1 fruit fly cellular context compared by ENCODE assay signal in the genomic region with DNA sequence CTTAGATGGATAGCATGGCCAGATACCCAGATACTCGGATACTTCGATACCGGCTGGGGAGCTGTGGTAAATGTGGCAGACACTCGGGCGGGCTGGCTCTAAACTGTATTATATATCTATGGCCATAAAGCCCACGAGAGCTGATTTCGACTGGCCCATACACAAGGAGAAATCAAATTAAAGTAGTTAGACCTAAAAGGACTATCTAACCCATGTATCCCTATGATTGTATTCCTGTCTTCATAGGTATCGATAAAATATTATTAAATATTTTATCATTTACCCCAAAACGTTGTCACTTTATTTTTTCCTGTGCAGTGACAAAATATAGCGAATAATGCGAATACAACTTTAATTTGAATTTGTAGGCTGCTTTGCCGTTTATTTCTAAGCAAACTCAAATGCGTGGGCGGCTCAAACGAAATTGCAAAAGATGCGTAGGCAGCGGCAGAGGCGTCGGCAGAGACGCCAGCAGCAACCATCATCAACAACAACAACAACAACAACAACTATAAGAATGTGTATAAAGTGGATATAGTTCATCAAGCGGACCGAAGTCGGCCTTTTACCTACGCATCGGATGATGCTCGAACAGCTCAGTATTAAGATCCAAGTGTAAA.
TF ChIP-seq lines count a peak whose summit lies in the region.

No protein-coding gene starts in this region.

TF ChIP-seq in whole organism, embryonic, 481 proteins besides CTCF, POLR2A, EP300 and RAD21 (continued from another document):
- TF ChIP-seq MBD-R2 (GFP tag; IDR thresholded peaks at IDR 0.05; lab: Robert Waterston, UW) = no peak
- peak; percentile 4 for TF ChIP-seq Hsf (GFP tag; optimal IDR thresholded peaks at IDR 0.05; lab: Kevin White, UChicago)
- TF ChIP-seq ind (GFP tag; optimal IDR thresholded peaks at IDR 0.05; lab: Kevin White, UChicago) = peak; percentile 51
- peak; percentile 74 for TF ChIP-seq NFAT (GFP tag; IDR thresholded peaks at IDR 0.05; lab: Robert Waterston, UW)
- no peak for TF ChIP-seq CG7786 (GFP tag; optimal IDR thresholded peaks at IDR 0.05; lab: Kevin White, UChicago)
- TF ChIP-seq CkIIα-i1 (GFP tag; IDR thresholded peaks at IDR 0.05; lab: Robert Waterston, UW) = no peak
- TF ChIP-seq CG11093 (GFP tag; IDR thresholded peaks at IDR 0.05; lab: Robert Waterston, UW) = 0 out of 3 replicates have a peak, but pooled peaks have one; percentile 16
- no peak for TF ChIP-seq CG15073 (GFP tag; optimal IDR thresholded peaks at IDR 0.05; lab: Kevin White, UChicago)
- TF ChIP-seq dysf (GFP tag; IDR thresholded peaks at IDR 0.05; lab: Robert Waterston, UW) = peak; percentile 76
- no peak for TF ChIP-seq Sry-β (GFP tag; optimal IDR thresholded peaks at IDR 0.05; lab: Kevin White, UChicago)
- TF ChIP-seq CG7839 (tag; optimal IDR thresholded peaks at IDR 0.05; lab: Kevin White, UChicago) = peak; percentile 49
- no peak for TF ChIP-seq CG14965 (GFP tag; optimal IDR thresholded peaks at IDR 0.05; lab: Kevin White, UChicago; ENCODE audit: borderline replicate concordance)
- TF ChIP-seq repo (GFP tag; optimal IDR thresholded peaks at IDR 0.05; lab: Kevin White, UChicago) = no peak
- no peak for TF ChIP-seq usp (GFP tag; optimal IDR thresholded peaks at IDR 0.05; lab: Kevin White, UChicago)
- TF ChIP-seq CG1603 (tag; optimal IDR thresholded peaks at IDR 0.05; lab: Kevin White, UChicago) = peak; percentile 63
- TF ChIP-seq CG16815 (GFP tag; optimal IDR thresholded peaks at IDR 0.05; lab: Kevin White, UChicago) = no peak
- TF ChIP-seq CG31388 (GFP tag; optimal IDR thresholded peaks at IDR 0.05; lab: Kevin White, UChicago) = no peak
- peak; percentile 42; the same call in 1 of the 2 replicates for TF ChIP-seq CG14667 (GFP tag; IDR thresholded peaks at IDR 0.05; lab: Robert Waterston, UW)
- TF ChIP-seq fru (optimal IDR thresholded peaks at IDR 0.05; lab: Kevin White, UChicago) = no peak
- TF ChIP-seq CG12659 (GFP tag; optimal IDR thresholded peaks at IDR 0.05; lab: Kevin White, UChicago) = no peak
- TF ChIP-seq CG3726 (GFP tag; IDR thresholded peaks at IDR 0.05; lab: Robert Waterston, UW) = 0 out of 3 replicates have a peak, but pooled peaks have one; percentile 26
- no peak for TF ChIP-seq gcm2 (GFP tag; optimal IDR thresholded peaks at IDR 0.05; lab: Kevin White, UChicago)
- 0 out of 2 replicates have a peak, but pooled peaks have one; percentile 10 for TF ChIP-seq CG1024 (GFP tag; IDR thresholded peaks at IDR 0.05; lab: Robert Waterston, UW)
- no peak for TF ChIP-seq org-1 (GFP tag; optimal IDR thresholded peaks at IDR 0.05; lab: Kevin White, UChicago)
- no peak for TF ChIP-seq vnd (GFP tag; IDR thresholded peaks at IDR 0.05; lab: Robert Waterston, UW; ENCODE audit: partially characterized antibody)
- peak; percentile 51; the same call in 1 of the 3 replicates for TF ChIP-seq CG7357 (GFP tag; IDR thresholded peaks at IDR 0.05; lab: Robert Waterston, UW)
- TF ChIP-seq Atf6 (GFP tag; IDR thresholded peaks at IDR 0.05; lab: Robert Waterston, UW) = peak; percentile 62
- TF ChIP-seq CG12236 (GFP tag; optimal IDR thresholded peaks at IDR 0.05; lab: Kevin White, UChicago) = no peak
- TF ChIP-seq E2f1 (GFP tag; IDR thresholded peaks at IDR 0.05; lab: Robert Waterston, UW) = 0 out of 2 replicates have a peak, but pooled peaks have one; percentile 21
- TF ChIP-seq croc (GFP tag; conservative IDR thresholded peaks at IDR 0.05; lab: Robert Waterston, UW) = no peak
- no peak for TF ChIP-seq CG14860 (GFP tag; IDR thresholded peaks at IDR 0.05; lab: Robert Waterston, UW; ENCODE audit: partially characterized antibody)
- TF ChIP-seq yki (optimal IDR thresholded peaks at IDR 0.05; lab: Kevin White, UChicago) = no peak
- peak; percentile 75 for TF ChIP-seq Sox102F (GFP tag; optimal IDR thresholded peaks at IDR 0.05; lab: Kevin White, UChicago)
- TF ChIP-seq CG5245 (GFP tag; optimal IDR thresholded peaks at IDR 0.05; lab: Kevin White, UChicago) = no peak
- TF ChIP-seq Nf-YC (tag; optimal IDR thresholded peaks at IDR 0.05; lab: Kevin White, UChicago) = no peak
- no peak for TF ChIP-seq nerfin-2 (GFP tag; IDR thresholded peaks at IDR 0.05; lab: Robert Waterston, UW; ENCODE audit: partially characterized antibody)
- TF ChIP-seq slp2 (GFP tag; optimal IDR thresholded peaks at IDR 0.05; lab: Kevin White, UChicago) = no peak
- TF ChIP-seq NC2α (GFP tag; optimal IDR thresholded peaks at IDR 0.05; lab: Kevin White, UChicago) = no peak
- TF ChIP-seq CG9817 (tag; optimal IDR thresholded peaks at IDR 0.05; lab: Kevin White, UChicago) = peak; percentile 44
- no peak for TF ChIP-seq bigmax (GFP tag; optimal IDR thresholded peaks at IDR 0.05; lab: Kevin White, UChicago)
- TF ChIP-seq Opbp (GFP tag; IDR thresholded peaks at IDR 0.05; lab: Robert Waterston, UW; ENCODE audit: partially characterized antibody) = no peak
- no peak for TF ChIP-seq CG15696 (tag; optimal IDR thresholded peaks at IDR 0.05; lab: Kevin White, UChicago)
- peak; percentile 57 for TF ChIP-seq CG2678 (tag; optimal IDR thresholded peaks at IDR 0.05; lab: Kevin White, UChicago)
- TF ChIP-seq fd64A (GFP tag; optimal IDR thresholded peaks at IDR 0.05; lab: Kevin White, UChicago) = no peak
- TF ChIP-seq NfI (GFP tag; optimal IDR thresholded peaks at IDR 0.05; lab: Kevin White, UChicago) = peak; percentile 11
- TF ChIP-seq CoRest (tag; optimal IDR thresholded peaks at IDR 0.05; lab: Kevin White, UChicago) = peak; percentile 27
- TF ChIP-seq gro (GFP tag; optimal IDR thresholded peaks at IDR 0.05; lab: Kevin White, UChicago) = no peak
- 0 out of 2 replicates have a peak, but pooled peaks have one; percentile 23 for TF ChIP-seq peb (GFP tag; IDR thresholded peaks at IDR 0.05; lab: Robert Waterston, UW)
- TF ChIP-seq ro (GFP tag; IDR thresholded peaks at IDR 0.05; lab: Robert Waterston, UW) = no peak
- no peak for TF ChIP-seq btn (GFP tag; optimal IDR thresholded peaks at IDR 0.05; lab: Kevin White, UChicago)
- TF ChIP-seq run (tag; optimal IDR thresholded peaks at IDR 0.05; lab: Kevin White, UChicago) = no peak
- no peak for TF ChIP-seq CG13624 (GFP tag; optimal IDR thresholded peaks at IDR 0.05; lab: Kevin White, UChicago)
- TF ChIP-seq ci (GFP tag; IDR thresholded peaks at IDR 0.05; lab: Robert Waterston, UW) = peak; percentile 64
- no peak for TF ChIP-seq Sin3A (optimal IDR thresholded peaks at IDR 0.05; lab: Kevin White, UChicago)
- TF ChIP-seq scrt (GFP tag; optimal IDR thresholded peaks at IDR 0.05; lab: Kevin White, UChicago) = peak; percentile 19
- no peak for TF ChIP-seq CG1647 (GFP tag; optimal IDR thresholded peaks at IDR 0.05; lab: Kevin White, UChicago)
- no peak for TF ChIP-seq CG3407 (GFP tag; optimal IDR thresholded peaks at IDR 0.05; lab: Kevin White, UChicago)
- TF ChIP-seq onecut (GFP tag; IDR thresholded peaks at IDR 0.05; lab: Robert Waterston, UW) = peak; percentile 19
- no peak for TF ChIP-seq emc (GFP tag; optimal IDR thresholded peaks at IDR 0.05; lab: Kevin White, UChicago)
- TF ChIP-seq Abd-B (GFP tag; optimal IDR thresholded peaks at IDR 0.05; lab: Kevin White, UChicago) = peak; percentile 44
- peak; percentile 32 for TF ChIP-seq Oli (tag; optimal IDR thresholded peaks at IDR 0.05; lab: Kevin White, UChicago)
- no peak for TF ChIP-seq CG30403 (GFP tag; optimal IDR thresholded peaks at IDR 0.05; lab: Kevin White, UChicago)
- no peak for TF ChIP-seq br (optimal IDR thresholded peaks at IDR 0.05; lab: Kevin White, UChicago)
- no peak for TF ChIP-seq CG4404 (GFP tag; IDR thresholded peaks at IDR 0.05; lab: Robert Waterston, UW)
- TF ChIP-seq wek (GFP tag; optimal IDR thresholded peaks at IDR 0.05; lab: Kevin White, UChicago) = no peak
- peak; percentile 69 for TF ChIP-seq unpg (GFP tag; optimal IDR thresholded peaks at IDR 0.05; lab: Kevin White, UChicago)
- peak; percentile 80 for TF ChIP-seq Rfx (GFP tag; IDR thresholded peaks at IDR 0.05; lab: Robert Waterston, UW)
- no peak for TF ChIP-seq Hey (tag; optimal IDR thresholded peaks at IDR 0.05; lab: Kevin White, UChicago)
- no peak for TF ChIP-seq CG7928 (GFP tag; optimal IDR thresholded peaks at IDR 0.05; lab: Kevin White, UChicago)
- no peak for TF ChIP-seq ac (GFP tag; optimal IDR thresholded peaks at IDR 0.05; lab: Kevin White, UChicago)
- TF ChIP-seq CG2129 (GFP tag; IDR thresholded peaks at IDR 0.05; lab: Robert Waterston, UW; ENCODE audit: partially characterized antibody) = no peak
- TF ChIP-seq zf30C (GFP tag; optimal IDR thresholded peaks at IDR 0.05; lab: Kevin White, UChicago) = no peak
- no peak for TF ChIP-seq CG8281 (tag; optimal IDR thresholded peaks at IDR 0.05; lab: Kevin White, UChicago)
- no peak for TF ChIP-seq bab2 (GFP tag; optimal IDR thresholded peaks at IDR 0.05; lab: Kevin White, UChicago)
- TF ChIP-seq Xrp1 (GFP tag; IDR thresholded peaks at IDR 0.05; lab: Robert Waterston, UW) = peak; percentile 50
- 0 out of 2 replicates have a peak, but pooled peaks have one; percentile 43 for TF ChIP-seq Taf1 (GFP tag; IDR thresholded peaks at IDR 0.05; lab: Robert Waterston, UW)
- TF ChIP-seq cg (GFP tag; optimal IDR thresholded peaks at IDR 0.05; lab: Kevin White, UChicago) = no peak
- TF ChIP-seq CG18476 (GFP tag; optimal IDR thresholded peaks at IDR 0.05; lab: Kevin White, UChicago) = no peak
- no peak for TF ChIP-seq sug (tag; optimal IDR thresholded peaks at IDR 0.05; lab: Kevin White, UChicago)
- peak; percentile 61 for TF ChIP-seq lab (GFP tag; optimal IDR thresholded peaks at IDR 0.05; lab: Kevin White, UChicago)
- no peak for TF ChIP-seq Atf3 (GFP tag; optimal IDR thresholded peaks at IDR 0.05; lab: Kevin White, UChicago)
- TF ChIP-seq vvl (GFP tag; IDR thresholded peaks at IDR 0.05; lab: Robert Waterston, UW) = peak; percentile 57
- TF ChIP-seq cato (GFP tag; optimal IDR thresholded peaks at IDR 0.05; lab: Kevin White, UChicago; ENCODE audit: borderline replicate concordance) = no peak
- TF ChIP-seq bbx (GFP tag; IDR thresholded peaks at IDR 0.05; lab: Robert Waterston, UW; ENCODE audit: partially characterized antibody) = no peak
